Worm (Caenorhabditis elegans) whole organism, young adult: Measurements from ENCODE around the gene ZK6.8.

Experiments
- B0336.3 ChIP-seq: fragments of 200-800 bp; sonication (Bioruptor generic); IDR thresholded peaks from 2 replicates; pipeline ENCODE4 v1.3.6; 2022; ENCODE audit warnings: missing genetic modification characterization, missing compliant biosample characterization
- D2030.7 ChIP-seq: fragments of 200-800 bp; sonication (Bioruptor generic); IDR thresholded peaks from 2 replicates; pipeline ENCODE4 v1.3.6; 2022; ENCODE audit warnings: missing genetic modification reagents, missing genetic modification characterization, missing compliant biosample characterization
- F39B2.1 ChIP-seq: fragments of 200-800 bp; sonication (Bioruptor generic); IDR thresholded peaks from 2 replicates; pipeline ENCODE4 v1.3.6; 2022; ENCODE audit warnings: missing genetic modification reagents, missing genetic modification characterization, missing compliant biosample characterization
- akir-1 ChIP-seq: fragments of 200-800 bp; sonication (Bioruptor generic); optimal IDR thresholded peaks from 2 replicates; lab custom pipeline; 2018; ENCODE audit warnings: mild to moderate bottlenecking, missing genetic modification characterization, moderate library complexity, missing compliant biosample characterization
- ceh-100 ChIP-seq: fragments of 200-800 bp; sonication (Bioruptor generic); IDR thresholded peaks from 2 replicates; pipeline ENCODE4 v1.3.6; 2022; ENCODE audit warnings: missing genetic modification reagents, missing genetic modification characterization, missing compliant biosample characterization
- lsy-27 ChIP-seq: sonication (generic microtip); optimal IDR thresholded peaks from 2 replicates; lab custom pipeline; 2017; ENCODE audit warnings: missing genetic modification characterization, mild to moderate bottlenecking, missing compliant biosample characterization, antibody characterized with exemption, missing genotype, borderline replicate concordance; ENCODE audit not compliant: insufficient read depth
- mes-4 ChIP-seq: sonication (generic microtip); optimal IDR thresholded peaks from 2 replicates; lab custom pipeline; 2016; ENCODE audit warnings: missing genotype, missing genetic modification characterization, missing compliant biosample characterization
- nfyb-1 ChIP-seq: fragments of 200-800 bp; sonication (Bioruptor generic); IDR thresholded peaks from 2 replicates; pipeline ENCODE4 v1.3.6; 2022; ENCODE audit warnings: missing genetic modification reagents, missing genetic modification characterization, missing compliant biosample characterization
- pha-4 ChIP-seq: fragments of 150-350 bp; sonication (generic microtip); optimal IDR thresholded peaks from 2 replicates; lab custom pipeline; 2014; ENCODE audit warnings: missing biosample characterization, missing genetic modification reagents, missing genetic modification characterization
- sea-2 ChIP-seq: fragments of 200-800 bp; sonication (Bioruptor generic); IDR thresholded peaks from 2 replicates; pipeline ENCODE4 v1.3.6; 2022; ENCODE audit warnings: missing genetic modification characterization, missing compliant biosample characterization
- snpc-3.4 ChIP-seq: sonication (generic microtip); optimal IDR thresholded peaks from 2 replicates; lab custom pipeline; 2017; ENCODE audit warnings: missing genetic modification characterization, mild to moderate bottlenecking, missing compliant biosample characterization, antibody characterized with exemption, moderate library complexity, missing genotype, missing genetic modification reagents
- unc-130 ChIP-seq: sonication (generic microtip); optimal IDR thresholded peaks from 2 replicates; lab custom pipeline; 2016; ENCODE audit warnings: missing genetic modification reagents, missing genetic modification characterization, missing compliant biosample characterization
- unc-62 ChIP-seq: fragments of 150-350 bp; optimal IDR thresholded peaks from 2 replicates; lab custom pipeline; 2014; ENCODE audit warnings: missing biosample characterization, missing genetic modification reagents, missing genetic modification characterization
- ztf-18 ChIP-seq: sonication (generic microtip); optimal IDR thresholded peaks from 2 replicates; lab custom pipeline; 2016; ENCODE audit warnings: missing genotype, mild to moderate bottlenecking, missing genetic modification characterization, missing compliant biosample characterization

DNA sequence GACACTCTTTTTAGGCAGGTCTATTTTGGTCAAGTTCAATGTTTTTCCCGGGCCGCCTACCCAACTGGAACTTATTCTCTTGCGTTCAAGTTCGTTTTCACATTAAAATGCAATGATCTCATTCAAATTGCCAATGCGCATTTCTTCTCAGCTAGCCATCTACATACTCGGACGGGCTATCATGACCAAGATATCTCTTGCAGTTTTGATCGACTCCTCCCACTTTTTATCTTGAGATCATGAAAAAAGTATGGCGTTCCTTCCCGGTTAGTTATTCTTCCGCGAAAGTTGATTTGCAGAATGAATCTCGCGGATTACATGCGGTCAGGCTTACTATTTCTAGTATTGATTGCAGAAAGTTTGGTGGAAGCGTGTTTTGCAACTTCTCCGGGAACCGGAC is 52.2 kb downstream of the ZK6.8 start, which contains the start of gene B0554.2:
- no peak for TF ChIP-seq lsy-27
- TF ChIP-seq akir-1 (GFP tag; lab: Kevin White, UChicago), result no peak
- TF ChIP-seq snpc-3.4 (tag; lab: Kevin White, UChicago), result no peak
- no peak for TF ChIP-seq unc-62 (GFP tag; lab: Kevin White, UChicago)
- no peak for TF ChIP-seq sea-2 (GFP tag; lab: Robert Waterston, UW)
- TF ChIP-seq F39B2.1, result no peak
- TF ChIP-seq mes-4 (tag; lab: Kevin White, UChicago), result no peak
- TF ChIP-seq nfyb-1 (GFP tag; lab: Robert Waterston, UW), result no peak
- TF ChIP-seq B0336.3, result no peak
- no peak for TF ChIP-seq D2030.7 (GFP tag; lab: Robert Waterston, UW)
- TF ChIP-seq pha-4 (tag; lab: Kevin White, UChicago), result no peak
- TF ChIP-seq unc-130, result no peak
- no peak for TF ChIP-seq ceh-100
- no peak for TF ChIP-seq ztf-18 (tag; lab: Kevin White, UChicago)
